Worm (Caenorhabditis elegans) whole organism, early embryonic: ENCODE results near the gene F14H3.14.

Source experiments
- B0310.2 ChIP-seq: sonication (generic microtip); optimal IDR thresholded peaks from 2 replicates; lab custom pipeline; 2016; ENCODE audit warnings: mild to moderate bottlenecking, missing genetic modification characterization, missing compliant biosample characterization
- F13C5.2 ChIP-seq: sonication (generic microtip); optimal IDR thresholded peaks from 2 replicates; lab custom pipeline; 2017; ENCODE audit warnings: mild to moderate bottlenecking, missing genetic modification characterization, inconsistent platforms, missing compliant biosample characterization
- aly-1 ChIP-seq: sonication (generic microtip); optimal IDR thresholded peaks from 2 replicates; lab custom pipeline; 2016; ENCODE audit warnings: missing genetic modification characterization, missing compliant biosample characterization
- ama-1 ChIP-seq: fragments of 150-350 bp; optimal IDR thresholded peaks from 2 replicates; lab custom pipeline; 2014
- ceh-13 ChIP-seq: fragments of 200-800 bp; sonication (Bioruptor generic); optimal IDR thresholded peaks from 2 replicates; lab custom pipeline; 2018; ENCODE audit warnings: mild to moderate bottlenecking, missing genetic modification characterization, missing compliant biosample characterization
- ceh-36 ChIP-seq: sonication (generic microtip); optimal IDR thresholded peaks from 2 replicates; lab custom pipeline; 2016; ENCODE audit warnings: missing genetic modification characterization, inconsistent platforms, missing compliant biosample characterization
- ets-7 ChIP-seq: sonication (generic microtip); optimal IDR thresholded peaks from 2 replicates; lab custom pipeline; 2016; ENCODE audit warnings: missing genotype, missing genetic modification characterization, missing compliant biosample characterization
- flt-1 ChIP-seq: fragments of 200-800 bp; sonication (Bioruptor generic); IDR thresholded peaks from 2 replicates; pipeline ENCODE4 v1.3.6; 2022; ENCODE audit warnings: missing genetic modification characterization, missing compliant biosample characterization
- hmbx-1 ChIP-seq: sonication (generic microtip); optimal IDR thresholded peaks from 2 replicates; lab custom pipeline; 2016; ENCODE audit warnings: mild to moderate bottlenecking, missing genetic modification characterization, missing compliant biosample characterization
- hmg-4 ChIP-seq: fragments of 200-800 bp; sonication (Bioruptor generic); optimal IDR thresholded peaks from 2 replicates; lab custom pipeline; 2018; ENCODE audit warnings: mild to moderate bottlenecking, missing genetic modification characterization, missing compliant biosample characterization
- hnd-1 ChIP-seq: sonication (generic microtip); optimal IDR thresholded peaks from 2 replicates; lab custom pipeline; 2016; ENCODE audit warnings: missing genetic modification characterization, missing compliant biosample characterization
- pes-1 ChIP-seq: fragments of 200-800 bp; sonication (Bioruptor generic); IDR thresholded peaks from 2 replicates; pipeline ENCODE4 v1.3.6; 2022; ENCODE audit warnings: missing genetic modification reagents, missing genetic modification characterization, missing compliant biosample characterization
- scrt-1 ChIP-seq: fragments of 200-800 bp; sonication (Bioruptor generic); IDR thresholded peaks from 2 replicates; pipeline ENCODE4 v1.3.6; 2022; ENCODE audit warnings: missing genetic modification characterization, missing compliant biosample characterization
- sea-1 ChIP-seq: fragments of 200-800 bp; sonication (Bioruptor generic); conservative IDR thresholded peaks from 2 replicates; pipeline ENCODE4 v1.3.6; 2022; ENCODE audit warnings: missing genetic modification characterization, missing compliant biosample characterization
- tbx-11 ChIP-seq: fragments of 200-800 bp; sonication (Bioruptor generic); IDR thresholded peaks from 2 replicates; pipeline ENCODE4 v1.3.6; 2022; ENCODE audit warnings: missing genetic modification characterization, missing compliant biosample characterization
- tbx-37 ChIP-seq: fragments of 200-800 bp; sonication (Bioruptor generic); conservative IDR thresholded peaks from 2 replicates; pipeline ENCODE4 v1.3.6; 2022; ENCODE audit warnings: missing genetic modification reagents, missing genetic modification characterization, missing compliant biosample characterization
- tra-4 ChIP-seq: sonication (generic microtip); optimal IDR thresholded peaks from 2 replicates; lab custom pipeline; 2017; ENCODE audit warnings: missing genetic modification characterization, missing compliant biosample characterization

The F14H3.14 gene

DNA sequence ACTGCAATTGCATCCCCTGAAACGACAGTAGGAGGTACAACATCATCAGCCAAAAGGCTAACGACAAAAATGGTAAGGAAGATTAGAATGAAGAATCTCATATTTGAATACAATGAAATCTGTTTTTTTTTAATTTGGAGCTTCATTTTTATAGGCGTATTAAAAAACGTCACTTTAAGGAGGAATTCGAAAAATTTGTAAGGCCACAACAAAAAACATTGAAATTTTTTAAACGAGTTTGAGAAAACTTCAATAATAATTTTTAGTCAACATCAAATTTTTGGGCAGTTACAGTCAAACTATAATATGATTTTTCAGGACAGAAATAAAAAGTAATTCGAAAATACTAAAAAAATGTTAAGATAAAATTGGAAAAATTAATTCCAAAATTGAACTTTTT, at the start of gene F14H3.14:
TSS of gene F14H3.14 (minus strand) at position 101 of the 400 bp plus-strand sequence.
- TF ChIP-seq B0310.2 (tag; lab: Kevin White, UChicago), result no peak
- TF ChIP-seq ets-7 (tag; lab: Kevin White, UChicago), result no peak
- TF ChIP-seq ceh-36, result no peak
- TF ChIP-seq tbx-37 (GFP tag; lab: Robert Waterston, UW), result no peak
- no peak for TF ChIP-seq aly-1

DNA sequence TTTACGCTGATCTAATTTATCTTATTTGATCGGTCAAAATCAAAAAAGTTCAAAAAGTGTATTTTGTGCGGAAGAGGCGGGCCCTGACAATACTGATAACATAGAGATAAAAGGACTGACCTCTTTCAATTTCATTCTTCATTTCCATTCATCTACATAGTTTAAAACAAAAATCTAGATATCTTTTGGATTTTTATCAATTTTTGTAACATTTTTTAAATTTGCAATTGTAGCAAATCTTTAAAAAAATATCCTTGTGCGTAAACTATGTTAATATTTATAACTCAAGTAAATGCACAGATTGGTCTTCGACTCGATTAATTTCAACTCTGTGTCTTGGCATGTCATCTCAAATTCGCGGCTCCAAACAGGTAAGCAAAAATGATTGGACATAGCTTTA, 40.9 kb upstream of the F14H3.14 start, which contains the start of gene argk-1:
TSS of gene argk-1 (plus strand) at position 301 of the 400 bp plus-strand sequence.
- TF ChIP-seq F13C5.2, result no peak
- no peak for TF ChIP-seq hmg-4 (GFP tag; lab: Kevin White, UChicago)
- TF ChIP-seq pes-1 (GFP tag; lab: Robert Waterston, UW), result no peak
- TF ChIP-seq ceh-13, result no peak
- no peak for TF ChIP-seq ama-1 (lab: Kevin White, UChicago)
- TF ChIP-seq scrt-1 (GFP tag; lab: Robert Waterston, UW), result no peak
- no peak for TF ChIP-seq ceh-36
- TF ChIP-seq aly-1, result no peak
- no peak for TF ChIP-seq tbx-37 (GFP tag; lab: Robert Waterston, UW)
- TF ChIP-seq hmbx-1 (tag; lab: Kevin White, UChicago), result no peak
- no peak for TF ChIP-seq B0310.2 (tag; lab: Kevin White, UChicago)
- TF ChIP-seq tbx-11, result no peak
- TF ChIP-seq hnd-1 (tag; lab: Kevin White, UChicago), result no peak
- TF ChIP-seq sea-1 (GFP tag; lab: Robert Waterston, UW), result no peak
- TF ChIP-seq flt-1 (GFP tag; lab: Robert Waterston, UW), result no peak
- no peak for TF ChIP-seq tra-4 (tag; lab: Kevin White, UChicago)
- TF ChIP-seq ets-7 (tag; lab: Kevin White, UChicago), result no peak

DNA sequence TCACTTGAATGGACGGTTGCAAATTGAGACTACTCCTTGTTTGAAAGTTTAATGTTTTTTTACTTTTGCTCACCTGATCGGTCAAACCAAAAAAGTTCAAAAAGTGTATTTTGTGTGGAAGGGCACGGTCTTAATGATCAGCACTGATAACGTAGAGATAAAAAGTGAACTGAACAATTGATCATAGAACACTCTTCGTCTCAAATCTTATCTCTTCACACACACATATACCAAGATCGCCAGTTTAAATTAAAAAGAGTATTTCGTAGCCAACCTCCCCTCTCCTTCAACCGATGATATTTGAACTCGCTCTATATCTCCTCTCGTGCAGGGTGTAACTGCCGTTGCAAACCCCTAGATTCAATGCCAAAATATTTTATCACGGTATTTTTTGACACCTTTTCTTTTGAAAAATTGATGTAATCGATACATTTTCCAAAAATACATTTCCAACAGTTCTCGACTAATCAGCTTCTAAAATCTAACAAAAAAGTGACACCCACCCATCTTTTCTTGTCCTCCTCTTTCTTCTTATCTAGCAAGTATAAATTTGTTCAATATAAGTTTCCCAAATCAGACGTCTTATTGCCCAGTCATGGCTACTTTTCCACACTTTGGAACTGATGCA, 37.5 kb upstream of the F14H3.14 start, which contains the start of gene cth-1:
TSS of gene cth-1 (plus strand) at position 578 of the 628 bp plus-strand sequence.
- TF ChIP-seq hmg-4 (GFP tag; lab: Kevin White, UChicago) (no peak), hmbx-1 (tag; lab: Kevin White, UChicago) (no peak), tra-4 (tag; lab: Kevin White, UChicago) (no peak), sea-1 (GFP tag; lab: Robert Waterston, UW) (no peak)

DNA sequence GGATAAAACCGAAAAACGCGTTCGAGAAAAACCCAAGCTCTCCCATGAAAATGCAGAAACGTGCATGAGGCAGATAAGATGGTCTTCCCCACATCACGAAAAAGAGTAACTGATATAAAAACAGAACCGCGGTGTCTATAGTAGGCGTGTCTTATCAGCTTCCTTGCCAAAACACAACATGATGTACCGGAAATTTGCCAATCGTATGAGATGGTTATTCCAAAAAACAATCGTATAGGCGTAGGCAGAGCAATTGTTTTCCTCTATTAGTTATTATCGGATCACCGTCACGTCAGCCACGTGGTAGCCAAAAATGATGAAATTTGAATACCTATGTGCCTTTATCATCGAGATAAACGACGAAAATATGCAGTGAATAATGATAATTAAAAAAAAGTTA, 36.8 kb upstream of the F14H3.14 start, which contains the start of gene str-7:
TSS of gene str-7 (minus strand) at position 101 of the 400 bp plus-strand sequence.
- TF ChIP-seq hmg-4 (GFP tag; lab: Kevin White, UChicago) (no peak), aly-1 (no peak), B0310.2 (tag; lab: Kevin White, UChicago) (no peak), F13C5.2 (no peak), ets-7 (tag; lab: Kevin White, UChicago) (no peak), tbx-37 (GFP tag; lab: Robert Waterston, UW) (no peak), hnd-1 (tag; lab: Kevin White, UChicago) (no peak), tra-4 (tag; lab: Kevin White, UChicago) (no peak), pes-1 (GFP tag; lab: Robert Waterston, UW) (no peak), sea-1 (GFP tag; lab: Robert Waterston, UW) (no peak), scrt-1 (GFP tag; lab: Robert Waterston, UW) (no peak), ama-1 (lab: Kevin White, UChicago) (no peak), flt-1 (GFP tag; lab: Robert Waterston, UW) (no peak), ceh-36 (no peak)

DNA sequence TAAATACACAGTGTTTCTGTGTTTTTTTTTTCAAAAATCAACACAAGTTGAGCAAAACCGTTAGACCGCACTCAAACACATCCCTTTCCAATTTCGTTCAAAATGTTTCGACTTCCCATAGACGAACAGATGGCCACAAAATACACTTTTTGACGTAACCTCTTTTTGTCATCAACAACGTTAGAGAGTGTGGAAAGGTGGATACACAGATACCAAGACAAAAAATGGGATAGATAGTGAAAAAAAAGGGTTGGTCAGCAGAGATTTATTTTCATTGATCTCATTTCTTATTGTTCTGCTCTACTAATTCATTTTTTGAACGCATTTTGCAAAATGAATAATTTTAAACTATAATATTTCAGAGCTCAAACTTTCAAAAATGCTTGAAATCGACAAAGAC, 32.2 kb upstream of the F14H3.14 start:
- TF ChIP-seq hnd-1 (tag; lab: Kevin White, UChicago) (no peak), ceh-36 (no peak), sea-1 (GFP tag; lab: Robert Waterston, UW) (no peak), hmg-4 (GFP tag; lab: Kevin White, UChicago) (no peak)

DNA sequence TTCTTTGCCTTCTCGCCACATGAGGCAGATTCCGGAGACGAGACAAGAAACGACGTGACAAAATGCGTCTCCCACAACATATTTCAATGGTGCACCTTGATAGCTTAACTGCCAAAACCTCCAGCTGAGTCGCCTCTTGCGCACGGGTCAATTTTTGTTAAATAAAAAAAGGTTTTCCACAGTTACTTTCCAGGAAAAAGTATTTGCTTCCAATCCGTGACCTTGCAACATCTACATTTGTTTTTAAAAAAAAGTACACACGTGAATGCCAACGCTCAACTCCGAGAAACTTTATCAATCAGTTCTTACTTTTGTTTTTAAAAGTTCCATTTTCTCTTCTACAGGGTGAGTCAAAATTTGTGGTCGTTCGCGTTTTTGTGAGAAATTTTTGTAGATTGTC, 31.6 kb upstream of the F14H3.14 start, which contains the start of gene F22B8.7:
TSS of gene F22B8.7 (plus strand) at position 301 of the 400 bp plus-strand sequence.
- TF ChIP-seq ceh-13 (no peak), hnd-1 (tag; lab: Kevin White, UChicago) (no peak), pes-1 (GFP tag; lab: Robert Waterston, UW) (no peak), aly-1 (no peak), sea-1 (GFP tag; lab: Robert Waterston, UW) (no peak), flt-1 (GFP tag; lab: Robert Waterston, UW) (no peak), tbx-11 (no peak), hmbx-1 (tag; lab: Kevin White, UChicago) (no peak)

DNA sequence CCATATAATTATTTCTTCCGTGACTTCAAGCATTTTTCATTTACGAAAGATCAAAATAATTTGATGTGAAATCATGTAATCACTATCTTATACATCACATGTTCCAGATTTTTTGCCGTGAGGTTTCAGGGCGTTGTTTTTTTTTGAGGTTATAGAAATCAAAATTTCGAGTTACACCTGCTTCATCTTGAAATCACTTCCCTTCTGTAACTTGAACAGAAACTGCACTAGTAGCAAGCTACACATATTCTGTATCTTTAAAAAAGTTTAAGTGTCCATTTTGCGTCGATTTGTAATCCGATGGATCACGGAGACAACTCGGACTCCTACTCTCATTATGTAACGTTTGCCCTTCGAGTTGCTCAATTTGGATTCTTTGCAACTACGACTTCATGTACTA, 28.0 kb upstream of the F14H3.14 start, which contains the start of gene F22B8.3:
TSS of gene F22B8.3 (plus strand) at position 301 of the 400 bp plus-strand sequence.
- TF ChIP-seq ets-7 (tag; lab: Kevin White, UChicago) (no peak), tra-4 (tag; lab: Kevin White, UChicago) (no peak), flt-1 (GFP tag; lab: Robert Waterston, UW) (no peak), pes-1 (GFP tag; lab: Robert Waterston, UW) (no peak), sea-1 (GFP tag; lab: Robert Waterston, UW) (no peak), scrt-1 (GFP tag; lab: Robert Waterston, UW) (no peak), tbx-37 (GFP tag; lab: Robert Waterston, UW) (no peak), tbx-11 (no peak), F13C5.2 (no peak), ama-1 (lab: Kevin White, UChicago) (no peak), hmg-4 (GFP tag; lab: Kevin White, UChicago) (no peak)

DNA sequence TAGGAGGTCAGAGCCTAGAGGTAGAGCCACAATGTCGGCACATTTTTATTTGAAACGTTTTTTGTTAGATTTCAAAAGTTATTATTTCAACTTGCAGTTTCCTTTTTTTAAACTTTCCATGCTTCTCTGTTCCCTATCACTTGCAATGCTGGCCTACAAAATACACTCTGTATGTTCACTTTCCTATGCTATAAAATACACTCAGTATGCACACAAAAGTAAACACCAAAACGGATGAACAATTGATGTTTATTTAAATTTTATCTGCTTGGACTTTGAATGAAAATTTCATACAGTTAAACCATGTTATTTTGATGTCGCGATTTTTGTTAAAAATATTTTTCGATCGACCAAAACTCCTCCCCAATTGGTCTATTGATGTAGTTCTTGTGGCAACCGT, 18.0 kb upstream of the F14H3.14 start:
- no peak for TF ChIP-seq sea-1 (GFP tag; lab: Robert Waterston, UW)
- no peak for TF ChIP-seq ceh-36
- no peak for TF ChIP-seq tra-4 (tag; lab: Kevin White, UChicago)
- TF ChIP-seq hmg-4 (GFP tag; lab: Kevin White, UChicago), result no peak
- TF ChIP-seq tbx-37 (GFP tag; lab: Robert Waterston, UW), result no peak
- no peak for TF ChIP-seq ama-1 (lab: Kevin White, UChicago)
- TF ChIP-seq flt-1 (GFP tag; lab: Robert Waterston, UW), result no peak
- TF ChIP-seq pes-1 (GFP tag; lab: Robert Waterston, UW), result no peak
- TF ChIP-seq ets-7 (tag; lab: Kevin White, UChicago), result no peak
- no peak for TF ChIP-seq scrt-1 (GFP tag; lab: Robert Waterston, UW)
- no peak for TF ChIP-seq hnd-1 (tag; lab: Kevin White, UChicago)
- no peak for TF ChIP-seq ceh-13
- no peak for TF ChIP-seq B0310.2 (tag; lab: Kevin White, UChicago)
- no peak for TF ChIP-seq aly-1
